Worm (Caenorhabditis elegans) whole organism, late embryonic: Measurements from ENCODE around the gene acr-10.

Experiments used
- C08G9.2 ChIP-seq: sonication (generic microtip); optimal IDR thresholded peaks from 2 replicates; lab custom pipeline; 2016; ENCODE audit warnings: mild to moderate bottlenecking, missing genetic modification characterization, moderate library complexity, missing compliant biosample characterization
- Y22D7AL.16 ChIP-seq: sonication (generic microtip); optimal IDR thresholded peaks from 2 replicates; lab custom pipeline; 2016; ENCODE audit warnings: missing genetic modification characterization, missing compliant biosample characterization
- ceh-14 ChIP-seq: sonication (generic microtip); optimal IDR thresholded peaks from 2 replicates; lab custom pipeline; 2016; ENCODE audit warnings: missing genotype, missing genetic modification characterization, missing compliant biosample characterization
- ceh-45 ChIP-seq: fragments of 200-800 bp; sonication (Bioruptor generic); IDR thresholded peaks from 2 replicates; pipeline ENCODE4 v1.3.6; 2022; ENCODE audit warnings: missing genetic modification reagents, missing genetic modification characterization, missing compliant biosample characterization
- elt-2 ChIP-seq: sonication (generic microtip); optimal IDR thresholded peaks from 2 replicates; lab custom pipeline; 2016; ENCODE audit warnings: missing genetic modification reagents, missing genetic modification characterization, missing compliant biosample characterization
- hlh-30 ChIP-seq: sonication (generic microtip); optimal IDR thresholded peaks from 2 replicates; lab custom pipeline; 2017; ENCODE audit warnings: antibody characterized with exemption, missing genetic modification characterization, missing compliant biosample characterization; ENCODE audit not compliant: insufficient read depth
- hlh-8 ChIP-seq: sonication (generic microtip); optimal IDR thresholded peaks from 2 replicates; lab custom pipeline; 2016; ENCODE audit warnings: missing genotype, missing genetic modification characterization, missing compliant biosample characterization
- nhr-11 ChIP-seq: fragments of 150-350 bp; optimal IDR thresholded peaks from 2 replicates; lab custom pipeline; 2014; ENCODE audit warnings: missing biosample characterization, missing genetic modification characterization
- pat-9 ChIP-seq: fragments of 200-800 bp; sonication (Bioruptor generic); optimal IDR thresholded peaks from 2 replicates; lab custom pipeline; 2018; ENCODE audit warnings: mild to moderate bottlenecking, missing genetic modification characterization, moderate library complexity, missing compliant biosample characterization
- rnt-1 ChIP-seq: sonication (generic microtip); optimal IDR thresholded peaks from 2 replicates; lab custom pipeline; 2016; ENCODE audit warnings: missing genetic modification characterization, missing compliant biosample characterization
- unc-55 ChIP-seq: sonication (generic microtip); optimal IDR thresholded peaks from 2 replicates; lab custom pipeline; 2017; ENCODE audit warnings: missing biosample characterization, missing genetic modification reagents, missing genetic modification characterization

DNA sequence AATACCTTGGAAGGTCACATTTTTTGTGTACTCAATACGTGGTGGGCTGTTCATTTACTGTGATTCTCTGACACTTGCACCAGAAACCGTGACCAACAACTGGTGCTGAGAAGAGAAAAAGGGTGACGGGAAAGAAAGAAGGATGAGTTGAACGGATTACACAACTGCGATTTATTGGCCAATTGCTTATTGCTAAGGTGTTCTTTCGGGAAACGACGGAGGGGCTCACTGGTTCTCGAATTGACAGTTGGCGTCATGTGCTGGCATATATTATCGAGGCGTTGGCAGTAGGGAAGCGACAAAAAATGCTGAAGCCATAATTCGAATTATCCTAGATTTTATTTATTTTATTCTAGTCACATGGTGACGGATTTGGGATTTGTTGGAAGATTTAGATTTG lies 47.9 kb upstream of the acr-10 start:
- TF ChIP-seq ceh-45 (GFP tag; lab: Robert Waterston, UW) (no peak), ceh-14 (no peak), hlh-8 (tag; lab: Kevin White, UChicago) (no peak), rnt-1 (no peak), nhr-11 (tag; lab: Kevin White, UChicago) (no peak), C08G9.2 (tag; lab: Kevin White, UChicago) (no peak), unc-55 (GFP tag; lab: Kevin White, UChicago) (no peak), elt-2 (tag; lab: Kevin White, UChicago) (no peak), pat-9 (no peak), Y22D7AL.16 (no peak), hlh-30 (tag; lab: Kevin White, UChicago) (no peak)
